Worm (Caenorhabditis elegans) whole organism, midembryonic: ENCODE data around the gene F42H10.6.

ENCODE experiments used
- T22C8.4 ChIP-seq: fragments of 200-800 bp; sonication (Bioruptor generic); IDR thresholded peaks from 2 replicates; pipeline ENCODE4 v1.3.6; 2022; ENCODE audit warnings: missing genetic modification characterization, missing compliant biosample characterization
- cog-1 ChIP-seq: sonication (generic microtip); optimal IDR thresholded peaks from 2 replicates; lab custom pipeline; 2016; ENCODE audit warnings: missing genetic modification characterization, missing compliant biosample characterization
- flt-1 ChIP-seq: fragments of 200-800 bp; sonication (Bioruptor generic); IDR thresholded peaks from 2 replicates; pipeline ENCODE4 v1.3.6; 2022; ENCODE audit warnings: missing genetic modification characterization, missing compliant biosample characterization
- klf-2 ChIP-seq: fragments of 200-800 bp; sonication (Bioruptor generic); conservative IDR thresholded peaks from 2 replicates; pipeline ENCODE4 v1.3.6; 2022; ENCODE audit warnings: missing genetic modification reagents, missing genetic modification characterization, missing compliant biosample characterization
- med-1 ChIP-seq: sonication (generic microtip); optimal IDR thresholded peaks from 2 replicates; lab custom pipeline; 2017; ENCODE audit warnings: missing genetic modification characterization, mild to moderate bottlenecking, missing compliant biosample characterization, antibody characterized with exemption, missing genetic modification reagents; ENCODE audit not compliant: insufficient read depth
- ref-1 ChIP-seq: fragments of 200-800 bp; sonication (Bioruptor generic); conservative IDR thresholded peaks from 2 replicates; pipeline ENCODE4 v1.3.6; 2022; ENCODE audit warnings: missing genetic modification reagents, missing genetic modification characterization, missing compliant biosample characterization
- tab-1 ChIP-seq: fragments of 200-800 bp; sonication (Bioruptor generic); IDR thresholded peaks from 2 replicates; pipeline ENCODE4 v1.3.6; 2022; ENCODE audit warnings: missing genetic modification characterization, missing compliant biosample characterization
- ztf-23 ChIP-seq: fragments of 200-800 bp; sonication (Bioruptor generic); IDR thresholded peaks from 2 replicates; pipeline ENCODE4 v1.3.6; 2022; ENCODE audit warnings: missing genetic modification reagents, missing genetic modification characterization, missing compliant biosample characterization
- ztf-29 ChIP-seq: fragments of 200-800 bp; sonication (Bioruptor generic); IDR thresholded peaks from 2 replicates; pipeline ENCODE4 v1.3.6; 2022; ENCODE audit warnings: missing genetic modification reagents, missing genetic modification characterization, missing compliant biosample characterization

F42H10.6 gene

DNA sequence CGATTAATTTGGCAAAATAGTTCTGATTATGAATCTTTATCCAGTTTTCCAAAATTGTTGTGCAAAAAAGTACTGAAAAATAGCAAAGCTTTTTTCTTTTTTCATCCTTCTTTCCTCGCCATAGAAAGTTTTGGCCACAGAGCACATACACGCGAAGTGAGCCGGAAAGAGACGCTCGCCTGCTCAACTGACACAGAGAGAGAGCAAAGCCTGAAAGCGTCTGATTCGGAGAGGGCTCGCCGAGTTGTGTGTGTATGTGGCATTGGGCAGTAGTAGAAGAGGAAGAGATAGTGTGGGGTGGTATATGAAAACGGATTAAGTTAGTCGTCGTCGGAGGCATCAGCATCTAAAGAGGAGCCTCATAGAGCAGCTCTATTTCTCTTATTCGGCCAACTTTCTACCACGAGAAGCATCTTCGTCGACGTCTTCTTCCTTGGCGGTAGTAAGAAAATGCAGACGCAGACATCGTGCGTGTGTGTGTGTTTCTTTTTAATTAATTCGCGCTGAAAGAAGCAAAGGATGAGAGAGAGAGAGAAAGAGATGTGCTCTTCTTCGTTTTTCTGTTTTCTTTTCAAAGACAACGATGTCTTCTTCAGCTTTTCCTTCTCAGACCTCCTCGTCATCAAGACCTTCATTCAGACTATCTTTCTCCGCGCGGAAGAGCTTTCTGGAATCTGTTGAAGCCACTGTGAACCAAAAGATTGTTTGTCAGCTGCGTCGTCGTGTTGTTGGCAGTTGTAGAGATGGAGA, 29.6 kb upstream of the F42H10.6 start:
- TF ChIP-seq ref-1 (GFP tag; lab: Robert Waterston, UW) (no peak), T22C8.4 (GFP tag; lab: Robert Waterston, UW) (no peak), tab-1 (GFP tag; lab: Robert Waterston, UW) (0 out of 2 replicates have a peak, but pooled peaks have one; percentile 8), ztf-23 (GFP tag; lab: Robert Waterston, UW) (peak; percentile 36; the same call in 1 of the 2 replicates), klf-2 (no peak), ztf-29 (GFP tag; lab: Robert Waterston, UW) (no peak), med-1 (GFP tag; lab: Kevin White, UChicago) (no peak)

DNA sequence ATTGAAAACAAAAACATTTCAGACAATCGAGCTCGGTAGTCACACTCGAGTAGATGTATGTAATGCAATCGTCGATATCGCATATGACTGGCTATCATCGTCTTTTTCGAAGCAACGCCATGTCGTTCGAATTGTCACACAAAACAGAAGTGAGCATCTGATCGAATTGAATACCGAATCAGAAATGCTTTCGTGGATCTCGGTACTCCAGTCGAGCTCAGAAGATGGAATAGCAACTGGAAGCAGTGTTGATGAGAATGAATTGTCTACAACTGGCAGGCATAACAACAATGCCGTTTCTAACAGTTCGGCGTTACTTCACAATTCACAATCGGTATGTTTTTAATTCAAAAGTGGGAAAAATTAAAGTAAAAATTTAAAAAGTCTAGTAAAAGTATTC, 29.0 kb upstream of the F42H10.6 start:
- TF ChIP-seq med-1 (GFP tag; lab: Kevin White, UChicago) (no peak), T22C8.4 (GFP tag; lab: Robert Waterston, UW) (no peak), cog-1 (no peak), ztf-29 (GFP tag; lab: Robert Waterston, UW) (no peak), flt-1 (GFP tag; lab: Robert Waterston, UW) (no peak), klf-2 (no peak)

DNA sequence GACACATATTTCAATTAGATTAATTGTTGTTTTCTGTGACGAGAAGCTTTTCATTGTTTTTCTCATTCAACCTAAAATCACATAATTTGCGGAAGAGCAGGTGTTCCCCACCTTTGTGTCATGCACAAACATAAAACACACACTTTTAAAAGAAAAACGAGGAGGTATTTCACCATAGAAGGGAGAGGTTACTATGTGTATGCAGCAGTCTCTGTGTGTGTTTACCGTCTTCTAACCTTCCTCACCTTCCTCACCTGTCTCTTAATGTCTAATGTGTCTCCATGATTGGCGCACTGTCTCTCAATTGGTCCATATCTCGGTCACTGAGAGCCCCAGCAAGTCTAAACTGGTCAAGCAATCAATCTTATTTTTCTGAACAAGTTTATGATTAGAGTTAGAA, 26.1 kb upstream of the F42H10.6 start:
- TF ChIP-seq cog-1 = no peak
- no peak for TF ChIP-seq ztf-23 (GFP tag; lab: Robert Waterston, UW)
- TF ChIP-seq tab-1 (GFP tag; lab: Robert Waterston, UW) = no peak
- no peak for TF ChIP-seq flt-1 (GFP tag; lab: Robert Waterston, UW)

DNA sequence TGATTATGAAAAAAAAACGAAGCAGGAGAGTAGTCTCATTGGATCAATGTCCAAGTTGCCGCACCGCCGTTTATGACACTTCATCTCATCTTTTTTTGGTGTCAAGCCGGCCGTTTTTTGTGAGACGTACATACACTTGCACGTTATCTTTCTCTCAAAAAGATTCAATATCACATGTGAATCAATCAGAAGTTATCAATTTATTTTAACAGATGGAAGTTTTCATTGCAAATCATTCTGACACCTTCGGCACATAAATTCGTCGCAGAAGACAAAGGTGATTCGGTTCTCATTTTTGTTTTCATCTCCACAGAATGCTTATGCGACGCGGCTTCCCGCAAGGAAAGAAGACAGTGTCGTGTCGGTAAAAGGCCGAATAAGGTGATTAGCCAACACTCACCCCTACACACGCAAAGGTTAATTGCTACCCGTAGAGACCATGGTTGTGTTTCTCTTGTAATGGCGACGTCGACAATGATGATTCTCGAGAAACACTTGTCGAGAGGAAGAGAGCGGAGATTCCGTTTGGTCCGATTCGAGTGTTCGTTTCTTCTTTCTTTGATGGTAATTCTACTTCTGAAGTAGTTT, 24.0 kb upstream of the F42H10.6 start:
- TF ChIP-seq tab-1 (GFP tag; lab: Robert Waterston, UW) (no peak), ref-1 (GFP tag; lab: Robert Waterston, UW) (no peak), med-1 (GFP tag; lab: Kevin White, UChicago) (no peak), ztf-29 (GFP tag; lab: Robert Waterston, UW) (no peak), flt-1 (GFP tag; lab: Robert Waterston, UW) (no peak), cog-1 (no peak), T22C8.4 (GFP tag; lab: Robert Waterston, UW) (no peak), klf-2 (no peak), ztf-23 (GFP tag; lab: Robert Waterston, UW) (no peak)

DNA sequence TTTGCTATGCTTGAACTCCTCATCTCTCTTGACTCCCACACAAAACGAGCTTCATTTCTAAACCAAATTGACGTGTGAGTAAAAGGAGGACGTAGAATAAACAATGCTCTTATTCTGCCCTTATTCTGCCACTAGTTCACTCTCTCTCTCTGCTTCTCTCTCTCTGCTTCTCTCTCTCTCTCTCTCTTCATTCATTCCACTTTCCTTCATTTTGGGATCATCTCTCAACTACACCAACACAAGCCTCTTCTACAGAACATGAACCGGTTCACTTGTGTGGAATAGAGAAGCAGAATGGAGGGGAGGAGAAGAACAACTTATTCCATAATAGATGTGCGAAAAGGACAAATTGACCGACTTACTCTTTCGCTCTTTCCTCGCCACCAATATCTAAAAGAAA, 23.1 kb upstream of the F42H10.6 start:
- TF ChIP-seq cog-1 (no peak), med-1 (GFP tag; lab: Kevin White, UChicago) (no peak), flt-1 (GFP tag; lab: Robert Waterston, UW) (no peak), ztf-23 (GFP tag; lab: Robert Waterston, UW) (no peak), T22C8.4 (GFP tag; lab: Robert Waterston, UW) (no peak), ref-1 (GFP tag; lab: Robert Waterston, UW) (no peak), klf-2 (no peak), tab-1 (GFP tag; lab: Robert Waterston, UW) (no peak), ztf-29 (GFP tag; lab: Robert Waterston, UW) (no peak)

DNA sequence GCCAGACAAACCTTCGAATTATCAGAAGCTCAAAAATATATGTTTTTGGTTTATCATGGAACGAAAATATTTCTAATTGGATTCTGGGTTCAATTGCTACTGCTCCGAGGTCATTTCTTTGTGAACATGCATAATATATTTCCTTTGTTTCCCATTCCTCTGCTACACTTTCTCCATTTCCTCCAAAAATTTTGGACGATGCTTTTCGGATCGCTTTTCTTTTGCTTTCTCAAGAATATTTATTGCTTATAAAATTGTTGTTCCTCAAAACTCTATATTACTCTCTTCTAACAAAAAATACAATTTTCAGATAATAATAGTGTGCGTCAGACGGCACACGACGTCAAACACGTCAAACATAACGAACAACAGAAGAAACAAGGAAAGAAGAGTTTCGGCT, 14.5 kb upstream of the F42H10.6 start, which contains the start of gene pac-1:
Gene pac-1 (plus strand): TSS at position 301 of the 400 bp plus-strand sequence.
- no peak for TF ChIP-seq ztf-23 (GFP tag; lab: Robert Waterston, UW)
- no peak for TF ChIP-seq ref-1 (GFP tag; lab: Robert Waterston, UW)
- TF ChIP-seq cog-1 = no peak
- TF ChIP-seq flt-1 (GFP tag; lab: Robert Waterston, UW) = no peak

DNA sequence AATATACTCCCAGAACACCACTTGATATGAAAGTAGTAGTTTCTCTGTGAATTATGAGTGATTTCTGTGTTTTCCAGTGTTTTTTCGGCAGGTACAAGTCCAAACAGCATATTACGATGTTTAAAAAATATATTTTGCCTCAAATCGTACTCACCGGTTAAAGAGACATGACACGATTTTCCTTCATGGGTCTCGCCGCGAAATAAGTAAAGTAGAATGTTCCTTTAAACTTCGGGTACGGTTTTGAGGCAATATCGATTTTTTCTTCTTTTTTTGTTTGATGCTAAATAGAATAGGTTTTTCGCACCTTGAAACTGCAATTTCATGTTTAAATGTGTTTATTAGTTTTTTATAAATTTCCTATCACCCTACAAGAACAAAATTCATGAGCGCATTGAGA, 11.7 kb upstream of the F42H10.6 start:
- no peak for TF ChIP-seq cog-1
- TF ChIP-seq flt-1 (GFP tag; lab: Robert Waterston, UW) = no peak
- no peak for TF ChIP-seq ztf-23 (GFP tag; lab: Robert Waterston, UW)
- TF ChIP-seq med-1 (GFP tag; lab: Kevin White, UChicago) = no peak
- TF ChIP-seq T22C8.4 (GFP tag; lab: Robert Waterston, UW) = no peak

DNA sequence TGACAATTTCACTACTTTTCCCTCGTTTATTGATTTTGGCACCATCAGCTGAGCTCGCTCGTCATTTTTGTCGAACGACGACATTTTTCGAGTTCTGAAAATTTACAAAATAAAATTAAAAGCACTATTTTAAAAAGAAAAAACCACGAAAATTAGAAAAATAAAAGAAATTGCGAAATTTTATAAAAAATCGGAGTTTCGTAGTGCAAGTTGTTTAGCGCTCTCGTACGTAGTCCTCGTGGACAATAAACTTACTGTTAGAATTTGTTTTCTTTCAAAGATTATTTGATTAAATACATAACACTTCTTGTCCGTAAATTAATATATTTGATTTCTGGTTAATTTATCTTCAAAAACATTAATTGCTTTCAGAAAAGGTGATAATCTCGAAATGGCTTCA, 10.0 kb upstream of the F42H10.6 start, which contains the start of the genes ess-2 and F42H10.2:
Gene ess-2 (minus strand): TSS at position 99 of the 400 bp plus-strand sequence.
Gene F42H10.2 (plus strand): TSS at position 367 of the 400 bp plus-strand sequence.
- TF ChIP-seq flt-1 (GFP tag; lab: Robert Waterston, UW) (no peak), ztf-23 (GFP tag; lab: Robert Waterston, UW) (no peak), ref-1 (GFP tag; lab: Robert Waterston, UW) (no peak), tab-1 (GFP tag; lab: Robert Waterston, UW) (no peak)

DNA sequence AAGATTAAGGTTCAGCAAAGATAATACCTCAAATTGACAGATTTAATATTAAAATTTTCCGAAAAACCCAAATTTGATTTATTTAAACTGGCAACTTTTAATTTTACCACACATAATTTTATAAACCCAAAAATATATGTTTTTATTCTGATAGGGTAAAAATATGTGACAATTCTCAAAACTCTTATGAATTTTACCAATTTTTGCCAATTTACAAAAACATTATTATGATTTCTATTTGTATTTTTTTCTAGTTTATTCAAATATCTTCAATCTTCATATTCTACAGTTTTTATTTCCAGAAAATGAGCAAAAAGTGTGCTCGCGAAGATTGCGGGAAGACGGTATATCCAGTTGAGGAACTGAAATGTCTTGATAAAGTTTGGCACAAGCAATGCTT, 3.6 kb upstream of the F42H10.6 start, which contains the start of gene F42H10.3:
Gene F42H10.3 (plus strand): TSS at position 301 of the 400 bp plus-strand sequence.
- TF ChIP-seq cog-1 (no peak), ztf-29 (GFP tag; lab: Robert Waterston, UW) (no peak), flt-1 (GFP tag; lab: Robert Waterston, UW) (no peak), klf-2 (no peak), ref-1 (GFP tag; lab: Robert Waterston, UW) (no peak), med-1 (GFP tag; lab: Kevin White, UChicago) (no peak), T22C8.4 (GFP tag; lab: Robert Waterston, UW) (no peak), ztf-23 (GFP tag; lab: Robert Waterston, UW) (no peak), tab-1 (GFP tag; lab: Robert Waterston, UW) (no peak)
